Fruit fly (Drosophila melanogaster): ENCODE results near the gene verm.

Gene verm

DNA sequence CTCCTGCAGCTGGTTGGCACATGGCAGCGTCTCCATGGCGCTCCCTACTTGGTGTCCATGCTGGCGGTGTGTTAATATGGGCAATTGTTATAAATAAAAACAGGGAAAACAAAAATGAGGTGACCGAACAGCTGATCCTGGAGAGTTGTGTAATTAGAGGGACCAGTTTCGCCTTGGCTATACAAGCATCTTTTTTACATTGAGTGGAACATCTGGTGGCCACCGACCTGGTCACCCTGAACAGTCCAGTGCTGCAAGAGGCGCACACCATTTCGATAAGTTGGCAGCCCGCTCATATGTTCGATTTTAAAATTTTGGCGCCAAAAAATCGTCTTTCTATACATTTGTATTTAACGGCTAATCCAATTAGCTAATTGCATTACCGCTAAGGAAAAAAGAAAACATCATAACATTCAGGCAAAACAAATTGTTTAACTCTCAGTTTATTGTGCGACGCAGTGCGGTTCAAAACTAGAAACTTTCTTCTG is 7.8 kb downstream of the verm start, which contains the start of the genes CG8765 and Gbeta76C (continued):
- TF ChIP-seq CG3847 (GFP tag; IDR thresholded peaks at IDR 0.05) (peak; percentile 88), CG8359 (GFP tag; optimal IDR thresholded peaks at IDR 0.05; ENCODE audit: borderline replicate concordance) (no peak), CG14441 (GFP tag; IDR thresholded peaks at IDR 0.05) (no peak), Poxn (GFP tag; IDR thresholded peaks at IDR 0.05) (no peak), Camta (GFP tag; optimal IDR thresholded peaks at IDR 0.05) (no peak), CG8944 (GFP tag; optimal IDR thresholded peaks at IDR 0.05) (peak; percentile 40), CG14860 (GFP tag; IDR thresholded peaks at IDR 0.05; ENCODE audit: partially characterized antibody) (no peak), croc (GFP tag; conservative IDR thresholded peaks at IDR 0.05) (no peak), CG10543 (GFP tag; optimal IDR thresholded peaks at IDR 0.05) (peak; percentile 35), gcm (GFP tag; optimal IDR thresholded peaks at IDR 0.05) (no peak), Gug (GFP tag; IDR thresholded peaks at IDR 0.05) (no peak), CG43689 (GFP tag; IDR thresholded peaks at IDR 0.05) (no peak), vnd (GFP tag; IDR thresholded peaks at IDR 0.05; ENCODE audit: partially characterized antibody) (no peak), CG10979 (tag; optimal IDR thresholded peaks at IDR 0.05) (peak; percentile 18), CG8089 (GFP tag; optimal IDR thresholded peaks at IDR 0.05) (no peak), bbx (GFP tag; IDR thresholded peaks at IDR 0.05; ENCODE audit: partially characterized antibody) (peak; percentile 37; the same call in 1 of the 2 replicates), CG6765 (GFP tag; optimal IDR thresholded peaks at IDR 0.05) (no peak), CG3163 (GFP tag; optimal IDR thresholded peaks at IDR 0.05) (peak; percentile 55), CG5245 (GFP tag; optimal IDR thresholded peaks at IDR 0.05) (peak; percentile 17), eve (GFP tag; optimal IDR thresholded peaks at IDR 0.05) (no peak), CG31224 (GFP tag; IDR thresholded peaks at IDR 0.05) (no peak), klu (GFP tag; IDR thresholded peaks at IDR 0.05) (no peak), peb (GFP tag; IDR thresholded peaks at IDR 0.05) (no peak), CG6175 (GFP tag; IDR thresholded peaks at IDR 0.05) (no peak), HHEX (GFP tag; optimal IDR thresholded peaks at IDR 0.05) (no peak), CG34376 (GFP tag; optimal IDR thresholded peaks at IDR 0.05) (no peak), CG18011 (GFP tag; optimal IDR thresholded peaks at IDR 0.05) (no peak), ssp (GFP tag; IDR thresholded peaks at IDR 0.05) (no peak), zfh1 (GFP tag; IDR thresholded peaks at IDR 0.05) (no peak), CG6254 (GFP tag; optimal IDR thresholded peaks at IDR 0.05) (no peak), CG12236 (GFP tag; optimal IDR thresholded peaks at IDR 0.05) (no peak), ato (GFP tag; IDR thresholded peaks at IDR 0.05; ENCODE audit: partially characterized antibody) (no peak), CG11247 (GFP tag; IDR thresholded peaks at IDR 0.05) (no peak), rib (GFP tag; IDR thresholded peaks at IDR 0.05) (no peak), pfk (GFP tag; optimal IDR thresholded peaks at IDR 0.05) (no peak), dimm (GFP tag; IDR thresholded peaks at IDR 0.05) (no peak), chn (GFP tag; optimal IDR thresholded peaks at IDR 0.05) (peak; percentile 32), Doc2 (GFP tag; IDR thresholded peaks at IDR 0.05) (no peak), CG15479 (GFP tag; optimal IDR thresholded peaks at IDR 0.05) (no peak), sug (tag; optimal IDR thresholded peaks at IDR 0.05) (no peak), CG7372 (GFP tag; IDR thresholded peaks at IDR 0.05) (no peak), wor (GFP tag; IDR thresholded peaks at IDR 0.05) (no peak), CG17186 (GFP tag; optimal IDR thresholded peaks at IDR 0.05) (peak; percentile 90), twi (tag; optimal IDR thresholded peaks at IDR 0.05) (peak; percentile 64), CG7556 (GFP tag; optimal IDR thresholded peaks at IDR 0.05) (no peak), Lim3 (GFP tag; IDR thresholded peaks at IDR 0.05) (no peak), lbe (GFP tag; optimal IDR thresholded peaks at IDR 0.05) (no peak), aop (GFP tag; IDR thresholded peaks at IDR 0.05) (no peak), pb (GFP tag; optimal IDR thresholded peaks at IDR 0.05) (no peak), ab (GFP tag; optimal IDR thresholded peaks at IDR 0.05) (no peak), Usf (GFP tag; optimal IDR thresholded peaks at IDR 0.05) (no peak), grau (tag; optimal IDR thresholded peaks at IDR 0.05) (no peak)

Data from whole organism, embryonic.